Fruit fly (Drosophila melanogaster): ENCODE measurements around the gene pkm.

Gene pkm

dm6 chrX:11569956-11570695 lies 13.8 kb downstream of the pkm start, which contains the start of the genes Polr2A and CG11699:
Gene Polr2A (minus strand): TSS chrX:11570326.
Gene CG11699 (plus strand): TSS chrX:11570621.
- TF ChIP-seq CG10979 (tag; optimal IDR thresholded peaks at IDR 0.05) (peak; percentile 18), abd-A (tag; optimal IDR thresholded peaks at IDR 0.05) (no peak), cato (GFP tag; optimal IDR thresholded peaks at IDR 0.05; ENCODE audit: borderline replicate concordance) (no peak), zf30C (GFP tag; optimal IDR thresholded peaks at IDR 0.05) (no peak), lmd (GFP tag; IDR thresholded peaks at IDR 0.05) (peak; percentile 54; the same call in 1 of the 2 replicates), CoRest (tag; optimal IDR thresholded peaks at IDR 0.05) (peak; percentile 72), bab2 (GFP tag; optimal IDR thresholded peaks at IDR 0.05) (no peak), CG6854 (GFP tag; optimal IDR thresholded peaks at IDR 0.05) (no peak), tll (GFP tag; optimal IDR thresholded peaks at IDR 0.05) (peak in 1 of 2 experiments; percentile 47), CG2889 (GFP tag; IDR thresholded peaks at IDR 0.05) (no peak), HLH54F (GFP tag; optimal IDR thresholded peaks at IDR 0.05) (no peak), CG2129 (GFP tag; IDR thresholded peaks at IDR 0.05; ENCODE audit: partially characterized antibody) (no peak), Dad (GFP tag; optimal IDR thresholded peaks at IDR 0.05) (no peak), CG34422 (GFP tag; IDR thresholded peaks at IDR 0.05) (peak; percentile 64; the same call in 1 of the 3 replicates), bigmax (GFP tag; optimal IDR thresholded peaks at IDR 0.05) (no peak), kay (GFP tag; optimal IDR thresholded peaks at IDR 0.05) (no peak), CG4404 (GFP tag; IDR thresholded peaks at IDR 0.05) (peak; percentile 25; the same call in 1 of the 2 replicates), CG8478 (optimal IDR thresholded peaks at IDR 0.05) (no peak), Fer1 (GFP tag; optimal IDR thresholded peaks at IDR 0.05) (peak; percentile 47), D (optimal IDR thresholded peaks at IDR 0.05) (no peak), D (GFP tag; optimal IDR thresholded peaks at IDR 0.05) (peak; percentile 18), C15 (GFP tag; IDR thresholded peaks at IDR 0.05) (no peak), CG43689 (GFP tag; IDR thresholded peaks at IDR 0.05) (no peak), CG4424 (GFP tag; optimal IDR thresholded peaks at IDR 0.05) (peak; percentile 21), rib (GFP tag; IDR thresholded peaks at IDR 0.05) (no peak), nmo (GFP tag; optimal IDR thresholded peaks at IDR 0.05) (peak; percentile 75), bcd (GFP tag; optimal IDR thresholded peaks at IDR 0.05) (peak; percentile 46), CG6654 (GFP tag; optimal IDR thresholded peaks at IDR 0.05) (no peak), CG18619 (GFP tag; optimal IDR thresholded peaks at IDR 0.05) (no peak), trem (tag; optimal IDR thresholded peaks at IDR 0.05) (peak; percentile 63), Ada2b (GFP tag; IDR thresholded peaks at IDR 0.05) (no peak), Nf-YA (GFP tag; IDR thresholded peaks at IDR 0.05) (no peak), pzg (GFP tag; optimal IDR thresholded peaks at IDR 0.05) (peak; percentile 71), gcm (GFP tag; optimal IDR thresholded peaks at IDR 0.05) (no peak), CG32772 (GFP tag; IDR thresholded peaks at IDR 0.05) (no peak), Doc3 (GFP tag; IDR thresholded peaks at IDR 0.05; ENCODE audit: partially characterized antibody) (no peak), CG8290 (GFP tag; optimal IDR thresholded peaks at IDR 0.05) (peak; percentile 25), CG8290 (tag; optimal IDR thresholded peaks at IDR 0.05) (peak in 1 of 2 experiments; percentile 24), seq (GFP tag; IDR thresholded peaks at IDR 0.05) (peak; percentile 36; the same call in 1 of the 2 replicates), ems (GFP tag; optimal IDR thresholded peaks at IDR 0.05) (peak; percentile 5), Antp (GFP tag; optimal IDR thresholded peaks at IDR 0.05) (no peak), lilli (GFP tag; optimal IDR thresholded peaks at IDR 0.05) (peak; percentile 41), CG10431 (GFP tag; optimal IDR thresholded peaks at IDR 0.05) (no peak), yki (optimal IDR thresholded peaks at IDR 0.05) (no peak), chm (GFP tag; IDR thresholded peaks at IDR 0.05) (no peak), tio (GFP tag; optimal IDR thresholded peaks at IDR 0.05) (no peak), nau (GFP tag; optimal IDR thresholded peaks at IDR 0.05) (no peak), Doc2 (GFP tag; IDR thresholded peaks at IDR 0.05) (no peak), MESR4 (GFP tag; optimal IDR thresholded peaks at IDR 0.05) (peak; percentile 73), TFAM (GFP tag; optimal IDR thresholded peaks at IDR 0.05) (no peak), maf-S (GFP tag; optimal IDR thresholded peaks at IDR 0.05) (no peak)
